Worm (Caenorhabditis elegans) whole organism, late embryonic: Measurements from ENCODE around the gene C11E4.7.

Experiments
- C38D4.7 ChIP-seq: fragments of 200-800 bp; sonication (Bioruptor generic); optimal IDR thresholded peaks from 2 replicates; lab custom pipeline; 2018; ENCODE audit warnings: mild to moderate bottlenecking, missing genetic modification characterization, moderate library complexity, missing compliant biosample characterization
- K02D7.2 ChIP-seq: sonication (generic microtip); optimal IDR thresholded peaks from 2 replicates; lab custom pipeline; 2017; ENCODE audit warnings: mild to moderate bottlenecking, missing genetic modification characterization, missing compliant biosample characterization
- T23F11.4 ChIP-seq: fragments of 200-800 bp; sonication (Bioruptor generic); optimal IDR thresholded peaks from 2 replicates; lab custom pipeline; 2018; ENCODE audit warnings: mild to moderate bottlenecking, missing genetic modification characterization, missing compliant biosample characterization
- Y22D7AL.16 ChIP-seq: sonication (generic microtip); optimal IDR thresholded peaks from 2 replicates; lab custom pipeline; 2016; ENCODE audit warnings: missing genetic modification characterization, missing compliant biosample characterization
- ama-1 ChIP-seq: fragments of 150-350 bp; optimal IDR thresholded peaks from 2 replicates; lab custom pipeline; 2014
- ceh-14 ChIP-seq: sonication (generic microtip); optimal IDR thresholded peaks from 2 replicates; lab custom pipeline; 2016; ENCODE audit warnings: missing genotype, missing genetic modification characterization, missing compliant biosample characterization
- ceh-18 ChIP-seq: sonication (generic microtip); optimal IDR thresholded peaks from 2 replicates; lab custom pipeline; 2016; ENCODE audit warnings: missing genetic modification characterization, missing compliant biosample characterization
- ceh-19 ChIP-seq: fragments of 200-800 bp; sonication (Bioruptor generic); optimal IDR thresholded peaks from 2 replicates; lab custom pipeline; 2018; ENCODE audit warnings: mild to moderate bottlenecking, missing genetic modification characterization, missing compliant biosample characterization
- ceh-2 ChIP-seq: sonication (generic microtip); optimal IDR thresholded peaks from 2 replicates; lab custom pipeline; 2016; ENCODE audit warnings: missing genotype, missing genetic modification characterization, missing compliant biosample characterization
- ceh-22 ChIP-seq: sonication (generic microtip); optimal IDR thresholded peaks from 2 replicates; lab custom pipeline; 2017; ENCODE audit warnings: missing biosample characterization, missing genetic modification characterization
- ceh-24 ChIP-seq: sonication (generic microtip); optimal IDR thresholded peaks from 2 replicates; lab custom pipeline; 2016; ENCODE audit warnings: mild to moderate bottlenecking, missing genetic modification characterization, missing compliant biosample characterization
- ceh-31 ChIP-seq: sonication (generic microtip); optimal IDR thresholded peaks from 2 replicates; lab custom pipeline; 2016; ENCODE audit warnings: missing genetic modification characterization, missing compliant biosample characterization
- ceh-48 ChIP-seq: sonication (generic microtip); optimal IDR thresholded peaks from 2 replicates; lab custom pipeline; 2016; ENCODE audit warnings: missing genetic modification characterization, inconsistent platforms, missing compliant biosample characterization
- ceh-6 ChIP-seq: fragments of 200-800 bp; sonication (Bioruptor generic); optimal IDR thresholded peaks from 2 replicates; lab custom pipeline; 2018; ENCODE audit warnings: mild to moderate bottlenecking, missing genetic modification characterization, missing compliant biosample characterization
- dmd-4 ChIP-seq: sonication (generic microtip); optimal IDR thresholded peaks from 2 replicates; lab custom pipeline; 2016; ENCODE audit warnings: borderline replicate concordance, missing genetic modification characterization, missing compliant biosample characterization
- elt-2 ChIP-seq: sonication (generic microtip); optimal IDR thresholded peaks from 2 replicates; lab custom pipeline; 2016; ENCODE audit warnings: missing genetic modification reagents, missing genetic modification characterization, missing compliant biosample characterization
- ets-4 ChIP-seq: sonication (generic microtip); optimal IDR thresholded peaks from 2 replicates; lab custom pipeline; 2016; ENCODE audit warnings: missing genetic modification characterization, missing compliant biosample characterization
- eyg-1 ChIP-seq: sonication (generic microtip); optimal IDR thresholded peaks from 2 replicates; lab custom pipeline; 2016; ENCODE audit warnings: missing genotype, missing genetic modification characterization, missing compliant biosample characterization
- fax-1 ChIP-seq: sonication (generic microtip); optimal IDR thresholded peaks from 2 replicates; lab custom pipeline; 2016; ENCODE audit warnings: missing genotype, missing genetic modification characterization, missing compliant biosample characterization
- fkh-10 ChIP-seq: fragments of 150-350 bp; optimal IDR thresholded peaks from 2 replicates; lab custom pipeline; 2014; ENCODE audit warnings: missing biosample characterization, missing genetic modification reagents, missing genetic modification characterization
- fkh-6 ChIP-seq: sonication (generic microtip); optimal IDR thresholded peaks from 2 replicates; lab custom pipeline; 2016; ENCODE audit warnings: missing genetic modification characterization, missing compliant biosample characterization
- gmeb-2 ChIP-seq: sonication (generic microtip); optimal IDR thresholded peaks from 2 replicates; lab custom pipeline; 2016; ENCODE audit warnings: missing genetic modification characterization, inconsistent platforms, missing compliant biosample characterization
- hlh-13 ChIP-seq: fragments of 200-800 bp; sonication (Bioruptor generic); optimal IDR thresholded peaks from 2 replicates; lab custom pipeline; 2018; ENCODE audit warnings: mild to moderate bottlenecking, missing genetic modification characterization, missing compliant biosample characterization
- lin-11 ChIP-seq: fragments of 200-800 bp; sonication (Bioruptor generic); optimal IDR thresholded peaks from 2 replicates; lab custom pipeline; 2018; ENCODE audit warnings: mild to moderate bottlenecking, missing genetic modification characterization, missing compliant biosample characterization
- madf-2 ChIP-seq: sonication (generic microtip); optimal IDR thresholded peaks from 2 replicates; lab custom pipeline; 2017; ENCODE audit warnings: missing genetic modification characterization, missing compliant biosample characterization
- mec-3 ChIP-seq: sonication (generic microtip); optimal IDR thresholded peaks from 2 replicates; lab custom pipeline; 2016; ENCODE audit warnings: borderline replicate concordance, missing genetic modification characterization, missing compliant biosample characterization
- nhr-11 ChIP-seq: fragments of 150-350 bp; optimal IDR thresholded peaks from 2 replicates; lab custom pipeline; 2014; ENCODE audit warnings: missing biosample characterization, missing genetic modification characterization
- npax-4 ChIP-seq: sonication (generic microtip); optimal IDR thresholded peaks from 2 replicates; lab custom pipeline; 2016; ENCODE audit warnings: missing genetic modification characterization, missing compliant biosample characterization
- pax-1 ChIP-seq: fragments of 150-350 bp; optimal IDR thresholded peaks from 2 replicates; lab custom pipeline; 2014; ENCODE audit warnings: missing biosample characterization, missing genetic modification characterization
- pros-1 ChIP-seq: fragments of 150-350 bp; optimal IDR thresholded peaks from 2 replicates; lab custom pipeline; 2014; ENCODE audit warnings: missing biosample characterization, missing genetic modification reagents, missing genetic modification characterization
- rnt-1 ChIP-seq: sonication (generic microtip); optimal IDR thresholded peaks from 2 replicates; lab custom pipeline; 2016; ENCODE audit warnings: missing genetic modification characterization, missing compliant biosample characterization
- sdc-2 ChIP-seq: sonication (generic microtip); optimal IDR thresholded peaks from 2 replicates; lab custom pipeline; 2016; ENCODE audit warnings: missing genotype, missing genetic modification characterization, missing compliant biosample characterization
- sox-2 ChIP-seq: fragments of 200-800 bp; sonication (Bioruptor generic); IDR thresholded peaks from 2 replicates; pipeline ENCODE4 v1.3.6; 2022; ENCODE audit warnings: missing genetic modification reagents, missing genetic modification characterization, missing compliant biosample characterization
- tbx-7 ChIP-seq: sonication (generic microtip); optimal IDR thresholded peaks from 2 replicates; lab custom pipeline; 2016; ENCODE audit warnings: missing genotype, missing genetic modification characterization, missing compliant biosample characterization
- ttx-3 ChIP-seq: sonication (generic microtip); optimal IDR thresholded peaks from 2 replicates; lab custom pipeline; 2016; ENCODE audit warnings: missing genetic modification reagents, missing genetic modification characterization, missing compliant biosample characterization
- unc-3 ChIP-seq, 2 experiments: fragments of 200-800 bp in 1 of 2; sonication (Bioruptor generic) in 1 of 2; sonication (generic microtip) in 1 of 2; conservative IDR thresholded peaks in 1 of 2; optimal IDR thresholded peaks in 1 of 2; 2 replicates each; pipeline versions ENCODE4 v1.3.6 to Lab custom; 2016 to 2022; ENCODE audit warnings: missing compliant biosample characterization in 2 of 2, missing genetic modification characterization in 2 of 2, missing genetic modification reagents in 1 of 2
- unc-86 ChIP-seq: sonication (generic microtip); optimal IDR thresholded peaks from 2 replicates; lab custom pipeline; 2016; ENCODE audit warnings: missing genetic modification characterization, missing compliant biosample characterization
- zip-5 ChIP-seq: sonication (generic microtip); optimal IDR thresholded peaks from 2 replicates; lab custom pipeline; 2016; ENCODE audit warnings: missing genetic modification characterization, missing compliant biosample characterization
- ztf-16 ChIP-seq: sonication (generic microtip); optimal IDR thresholded peaks from 2 replicates; lab custom pipeline; 2017; ENCODE audit warnings: missing genetic modification characterization, missing compliant biosample characterization

The C11E4.7 gene

ce11 chrX:9629552-9629951 is 12.5 kb downstream of the C11E4.7 start:
- no peak for TF ChIP-seq ttx-3 (tag; lab: Kevin White, UChicago)
- no peak for TF ChIP-seq gmeb-2 (tag; lab: Kevin White, UChicago)
- TF ChIP-seq lin-11 (tag; lab: Kevin White, UChicago): no peak
- no peak for TF ChIP-seq ama-1 (lab: Kevin White, UChicago)
- no peak for TF ChIP-seq ceh-2 (tag; lab: Kevin White, UChicago)
- no peak for TF ChIP-seq madf-2 (tag; lab: Kevin White, UChicago)
- no peak for TF ChIP-seq ztf-16 (tag; lab: Kevin White, UChicago)
- no peak for TF ChIP-seq eyg-1 (tag; lab: Kevin White, UChicago)
- TF ChIP-seq ceh-24: no peak
- no peak for TF ChIP-seq elt-2
- no peak for TF ChIP-seq C38D4.7 (GFP tag; lab: Kevin White, UChicago)
- TF ChIP-seq unc-86 (tag; lab: Kevin White, UChicago): no peak
- TF ChIP-seq ceh-31 (tag; lab: Kevin White, UChicago): no peak
- no peak for TF ChIP-seq T23F11.4 (GFP tag; lab: Kevin White, UChicago)

DNA sequence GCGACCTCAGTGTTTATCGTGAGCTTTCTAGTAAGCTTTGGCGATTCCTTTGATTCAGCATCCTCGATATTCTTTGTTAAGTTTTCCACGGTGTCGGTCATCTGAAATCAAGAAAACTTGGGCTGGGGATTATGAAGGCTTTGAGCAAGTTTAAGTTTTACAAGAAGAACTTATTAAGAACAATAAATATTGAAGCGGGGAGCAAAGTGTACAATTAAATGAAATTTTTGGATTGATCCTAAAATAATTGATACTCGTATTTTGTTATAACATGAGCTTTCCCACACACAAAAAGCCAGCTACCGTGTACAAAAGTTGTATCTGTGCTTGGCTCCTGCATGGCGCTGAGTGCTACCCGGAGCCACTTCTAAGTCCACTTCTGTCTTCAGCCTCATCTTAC is 17.9 kb downstream of the C11E4.7 start, which contains the start of gene F34H10.3:
Gene F34H10.3, minus strand, starts transcription at position 101 of the 400 bp plus-strand sequence.
- TF ChIP-seq fax-1 (tag; lab: Kevin White, UChicago): no peak
- no peak for TF ChIP-seq ceh-14 (tag; lab: Kevin White, UChicago)
- no peak for TF ChIP-seq eyg-1 (tag; lab: Kevin White, UChicago)
- no peak for TF ChIP-seq nhr-11
- no peak for TF ChIP-seq T23F11.4 (GFP tag; lab: Kevin White, UChicago)
- no peak for TF ChIP-seq fkh-6
- TF ChIP-seq npax-4 (tag; lab: Kevin White, UChicago): no peak
- no peak for TF ChIP-seq ceh-19 (GFP tag; lab: Kevin White, UChicago)
- TF ChIP-seq unc-3 (GFP tag; conservative IDR thresholded peaks at IDR 0.05; lab: Robert Waterston, UW): no peak
- TF ChIP-seq unc-3 (tag; optimal IDR thresholded peaks at IDR 0.05; lab: Kevin White, UChicago): no peak
- no peak for TF ChIP-seq ceh-31 (tag; lab: Kevin White, UChicago)
- no peak for TF ChIP-seq fkh-10 (GFP tag; lab: Kevin White, UChicago)
- no peak for TF ChIP-seq zip-5 (tag; lab: Kevin White, UChicago)
- no peak for TF ChIP-seq ceh-22 (tag; lab: Kevin White, UChicago)
- no peak for TF ChIP-seq ceh-48
- TF ChIP-seq pros-1 (tag; lab: Kevin White, UChicago): no peak
- TF ChIP-seq K02D7.2 (tag; lab: Kevin White, UChicago): no peak
- no peak for TF ChIP-seq sdc-2 (tag; lab: Kevin White, UChicago)
- TF ChIP-seq sox-2 (GFP tag; lab: Robert Waterston, UW): no peak
- TF ChIP-seq ceh-24: no peak

DNA sequence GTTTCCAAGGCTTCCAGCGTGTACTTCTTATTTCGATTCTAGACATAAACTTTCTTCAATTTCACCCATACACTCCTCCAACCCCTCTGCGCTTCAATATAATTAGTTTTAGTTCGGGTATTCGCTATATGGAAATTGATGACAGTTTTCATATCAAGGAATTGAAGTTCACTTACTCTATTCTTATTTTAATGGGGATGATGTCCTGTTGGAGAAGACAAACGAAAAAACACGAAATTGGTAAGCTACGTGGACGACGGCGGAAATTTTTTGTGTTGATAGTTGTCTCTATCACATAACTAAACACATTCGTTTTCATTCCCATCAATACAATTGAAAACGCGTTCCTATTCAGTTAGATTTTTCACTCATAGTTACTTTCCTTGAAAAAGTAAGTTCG is 18.4 kb downstream of the C11E4.7 start, which contains the start of gene F34H10.5:
Gene F34H10.5, plus strand, starts transcription at position 301 of the 400 bp plus-strand sequence.
- TF ChIP-seq sdc-2 (tag; lab: Kevin White, UChicago) (no peak), C38D4.7 (GFP tag; lab: Kevin White, UChicago) (no peak), tbx-7 (tag; lab: Kevin White, UChicago) (no peak), ceh-14 (tag; lab: Kevin White, UChicago) (no peak), ets-4 (tag; lab: Kevin White, UChicago) (no peak), dmd-4 (tag; lab: Kevin White, UChicago) (no peak), ceh-6 (no peak), mec-3 (tag; lab: Kevin White, UChicago) (no peak), rnt-1 (tag; lab: Kevin White, UChicago) (no peak), ceh-18 (tag; lab: Kevin White, UChicago) (no peak), Y22D7AL.16 (no peak), pax-1 (no peak), hlh-13 (GFP tag; lab: Kevin White, UChicago) (no peak)
- TF ChIP-seq, all 69 proteins: peak for 0
